Worm (Caenorhabditis elegans): ENCODE measurements around the gene C28H8.3.
A peak's percentile ranks its signal among the peaks of the same experiment; 100 is the strongest.

- TF ChIP-seq pha-4 (GFP tag; IDR thresholded peaks at IDR 0.05) (no peak), pha-4 (tag; optimal IDR thresholded peaks at IDR 0.05) (no peak), hlh-30 (tag; optimal IDR thresholded peaks at IDR 0.05; ENCODE audit: insufficient read depth) (no peak), attf-4 (tag; optimal IDR thresholded peaks at IDR 0.05) (no peak), nhr-76 (tag; optimal IDR thresholded peaks at IDR 0.05) (no peak), T26A8.4 (GFP tag; IDR thresholded peaks at IDR 0.05) (no peak), nhr-11 (tag; optimal IDR thresholded peaks at IDR 0.05) (no peak), ztf-7 (tag; optimal IDR thresholded peaks at IDR 0.05) (peak; percentile 33), nhr-28 (tag; optimal IDR thresholded peaks at IDR 0.05) (peak; percentile 67), unc-39 (tag; optimal IDR thresholded peaks at IDR 0.05) (no peak)
These were observed 7.4 kb downstream of the C28H8.3 start for ce11 chrIII:5915926-5916325.

Measured in whole organism, L4 larva.